Worm (Caenorhabditis elegans) whole organism, L4/young adult: ENCODE results near the gene PDB1.1.

Source experiments
- W03F9.2 ChIP-seq: fragments of 150-350 bp; optimal IDR thresholded peaks from 2 replicates; lab custom pipeline; 2014; ENCODE audit warnings: missing biosample characterization, missing genetic modification characterization
- dao-5 ChIP-seq: sonication (generic microtip); optimal IDR thresholded peaks from 2 replicates; lab custom pipeline; 2016; ENCODE audit warnings: missing genotype, missing genetic modification characterization, moderate library complexity, missing compliant biosample characterization
- him-1 ChIP-seq: sonication (generic microtip); optimal IDR thresholded peaks from 2 replicates; lab custom pipeline; 2016; ENCODE audit warnings: missing genotype, missing genetic modification reagents, missing genetic modification characterization, missing compliant biosample characterization

- TF ChIP-seq him-1 (no peak), dao-5 (tag; lab: Kevin White, UChicago) (no peak), W03F9.2 (tag; lab: Kevin White, UChicago) (no peak)
Observed at ce11 chrX:7554326-7554725, 4.6 kb downstream of the PDB1.1 start, which contains the start of gene F46C8.8.
